2 fruit fly cellular contexts compared by ENCODE assay signal in genomic region chr3L:18771095-18772013, dm6.
TF ChIP-seq lines count a peak whose summit lies in the region.

No protein-coding gene starts in this region.

TF ChIP-seq in whole organism, embryonic, 481 proteins besides CTCF, POLR2A, EP300 and RAD21 (continued from another document and continues in another):
- peak; percentile 87 for TF ChIP-seq CG1832 (GFP tag; optimal IDR thresholded peaks at IDR 0.05; lab: Kevin White, UChicago)
- peak; percentile 2 for TF ChIP-seq yki (optimal IDR thresholded peaks at IDR 0.05; lab: Kevin White, UChicago)
- no peak for TF ChIP-seq CG8388 (GFP tag; optimal IDR thresholded peaks at IDR 0.05; lab: Kevin White, UChicago)
- TF ChIP-seq CG10267 (tag; optimal IDR thresholded peaks at IDR 0.05; lab: Kevin White, UChicago): no peak
- no peak for TF ChIP-seq sob (GFP tag; IDR thresholded peaks at IDR 0.05; lab: Robert Waterston, UW)
- peak; percentile 18 for TF ChIP-seq CG5180 (GFP tag; optimal IDR thresholded peaks at IDR 0.05; lab: Kevin White, UChicago)
- no peak for TF ChIP-seq Chrac-16 (GFP tag; optimal IDR thresholded peaks at IDR 0.05; lab: Kevin White, UChicago)
- TF ChIP-seq pb (GFP tag; optimal IDR thresholded peaks at IDR 0.05; lab: Kevin White, UChicago): no peak
- TF ChIP-seq zen2 (GFP tag; IDR thresholded peaks at IDR 0.05; lab: Robert Waterston, UW; ENCODE audit: partially characterized antibody): peak; percentile 47; the same call in 1 of the 3 replicates
- TF ChIP-seq ERR (GFP tag; optimal IDR thresholded peaks at IDR 0.05; lab: Kevin White, UChicago): no peak
- peak; percentile 31 for TF ChIP-seq CG1603 (tag; optimal IDR thresholded peaks at IDR 0.05; lab: Kevin White, UChicago)
- TF ChIP-seq CG14050 (GFP tag; IDR thresholded peaks at IDR 0.05; lab: Robert Waterston, UW): no peak
- TF ChIP-seq peb (GFP tag; IDR thresholded peaks at IDR 0.05; lab: Robert Waterston, UW): no peak
- peak; percentile 46 for TF ChIP-seq Spps (tag; optimal IDR thresholded peaks at IDR 0.05; lab: Kevin White, UChicago)
- TF ChIP-seq CG10431 (GFP tag; optimal IDR thresholded peaks at IDR 0.05; lab: Kevin White, UChicago): peak; percentile 64
- TF ChIP-seq ash1 (GFP tag; optimal IDR thresholded peaks at IDR 0.05; lab: Kevin White, UChicago): no peak
- TF ChIP-seq D19A (tag; optimal IDR thresholded peaks at IDR 0.05; lab: Kevin White, UChicago): no peak
- TF ChIP-seq CG16815 (GFP tag; optimal IDR thresholded peaks at IDR 0.05; lab: Kevin White, UChicago): no peak
- TF ChIP-seq chinmo (GFP tag; IDR thresholded peaks at IDR 0.05; lab: Robert Waterston, UW; ENCODE audit: partially characterized antibody): peak; percentile 95; the same call in 3 of the 4 replicates
- no peak for TF ChIP-seq CG11093 (GFP tag; IDR thresholded peaks at IDR 0.05; lab: Robert Waterston, UW)
- no peak for TF ChIP-seq CG12236 (GFP tag; optimal IDR thresholded peaks at IDR 0.05; lab: Kevin White, UChicago)
- TF ChIP-seq CG13624 (GFP tag; optimal IDR thresholded peaks at IDR 0.05; lab: Kevin White, UChicago): peak; percentile 8
- peak; percentile 81 for TF ChIP-seq CG4360 (GFP tag; IDR thresholded peaks at IDR 0.05; lab: Robert Waterston, UW)
- no peak for TF ChIP-seq CG10959 (GFP tag; IDR thresholded peaks at IDR 0.05; lab: Robert Waterston, UW)
- TF ChIP-seq CG11504 (tag; optimal IDR thresholded peaks at IDR 0.05; lab: Kevin White, UChicago): no peak
- TF ChIP-seq CG17359 (tag; optimal IDR thresholded peaks at IDR 0.05; lab: Kevin White, UChicago): peak; percentile 37
- no peak for TF ChIP-seq HHEX (GFP tag; optimal IDR thresholded peaks at IDR 0.05; lab: Kevin White, UChicago)
- TF ChIP-seq dmrt11E (tag; optimal IDR thresholded peaks at IDR 0.05; lab: Kevin White, UChicago): peak; percentile 34
- no peak for TF ChIP-seq Atf-2 (GFP tag; optimal IDR thresholded peaks at IDR 0.05; lab: Kevin White, UChicago)
- TF ChIP-seq Awh (GFP tag; IDR thresholded peaks at IDR 0.05; lab: Robert Waterston, UW): peak; percentile 22; the same call in 1 of the 2 replicates
- TF ChIP-seq dpn (GFP tag; optimal IDR thresholded peaks at IDR 0.05; lab: Kevin White, UChicago): no peak
- TF ChIP-seq CG9817 (tag; optimal IDR thresholded peaks at IDR 0.05; lab: Kevin White, UChicago): no peak
- no peak for TF ChIP-seq gcm2 (GFP tag; optimal IDR thresholded peaks at IDR 0.05; lab: Kevin White, UChicago)
- TF ChIP-seq cato (GFP tag; optimal IDR thresholded peaks at IDR 0.05; lab: Kevin White, UChicago; ENCODE audit: borderline replicate concordance): no peak
- TF ChIP-seq CG12769 (tag; optimal IDR thresholded peaks at IDR 0.05; lab: Kevin White, UChicago): peak; percentile 95
- no peak for TF ChIP-seq CG3847 (GFP tag; IDR thresholded peaks at IDR 0.05; lab: Robert Waterston, UW)
- TF ChIP-seq CG10654 (GFP tag; optimal IDR thresholded peaks at IDR 0.05; lab: Kevin White, UChicago): no peak
- TF ChIP-seq CG10462 (GFP tag; optimal IDR thresholded peaks at IDR 0.05; lab: Kevin White, UChicago): no peak
- no peak for TF ChIP-seq gt (GFP tag; IDR thresholded peaks at IDR 0.05; lab: Robert Waterston, UW)
- TF ChIP-seq dysf (GFP tag; IDR thresholded peaks at IDR 0.05; lab: Robert Waterston, UW): no peak
- TF ChIP-seq fd64A (GFP tag; optimal IDR thresholded peaks at IDR 0.05; lab: Kevin White, UChicago): peak; percentile 55
- TF ChIP-seq wek (GFP tag; optimal IDR thresholded peaks at IDR 0.05; lab: Kevin White, UChicago): no peak
- TF ChIP-seq CG8765 (GFP tag; IDR thresholded peaks at IDR 0.05; lab: Robert Waterston, UW): no peak
- TF ChIP-seq Dad (GFP tag; optimal IDR thresholded peaks at IDR 0.05; lab: Kevin White, UChicago): no peak
- no peak for TF ChIP-seq pho (GFP tag; optimal IDR thresholded peaks at IDR 0.05; lab: Kevin White, UChicago)
- no peak for TF ChIP-seq tna (GFP tag; IDR thresholded peaks at IDR 0.05; lab: Robert Waterston, UW; ENCODE audit: partially characterized antibody)
- TF ChIP-seq Meics (GFP tag; optimal IDR thresholded peaks at IDR 0.05; lab: Kevin White, UChicago): no peak
- no peak for TF ChIP-seq zen (tag; optimal IDR thresholded peaks at IDR 0.05; lab: Kevin White, UChicago)
- peak; percentile 50 for TF ChIP-seq salm (tag; optimal IDR thresholded peaks at IDR 0.05; lab: Kevin White, UChicago)
- TF ChIP-seq Sin3A (optimal IDR thresholded peaks at IDR 0.05; lab: Kevin White, UChicago): no peak
- no peak for TF ChIP-seq schlank (tag; optimal IDR thresholded peaks at IDR 0.05; lab: Kevin White, UChicago)
- no peak for TF ChIP-seq seq (GFP tag; IDR thresholded peaks at IDR 0.05; lab: Robert Waterston, UW)
- peak; percentile 63 for TF ChIP-seq sr (GFP tag; IDR thresholded peaks at IDR 0.05; lab: Robert Waterston, UW)
- no peak for TF ChIP-seq phol (tag; optimal IDR thresholded peaks at IDR 0.05; lab: Kevin White, UChicago)
- TF ChIP-seq HLHmδ (GFP tag; optimal IDR thresholded peaks at IDR 0.05; lab: Kevin White, UChicago): peak; percentile 71
- TF ChIP-seq CG9797 (GFP tag; optimal IDR thresholded peaks at IDR 0.05; lab: Kevin White, UChicago): no peak
- no peak for TF ChIP-seq usp (GFP tag; optimal IDR thresholded peaks at IDR 0.05; lab: Kevin White, UChicago)
- TF ChIP-seq toy (GFP tag; IDR thresholded peaks at IDR 0.05; lab: Robert Waterston, UW): no peak
- TF ChIP-seq shn (GFP tag; optimal IDR thresholded peaks at IDR 0.05; lab: Kevin White, UChicago): no peak
- peak; percentile 82 for TF ChIP-seq Aef1 (GFP tag; IDR thresholded peaks at IDR 0.05; lab: Robert Waterston, UW)
- no peak for TF ChIP-seq ro (GFP tag; IDR thresholded peaks at IDR 0.05; lab: Robert Waterston, UW)
- TF ChIP-seq CG17385 (GFP tag; optimal IDR thresholded peaks at IDR 0.05; lab: Kevin White, UChicago): peak; percentile 89
- no peak for TF ChIP-seq Tbp (GFP tag; optimal IDR thresholded peaks at IDR 0.05; lab: Kevin White, UChicago)
- TF ChIP-seq sens (GFP tag; lab: Kevin White, UChicago): peak; percentile 89
- TF ChIP-seq cwo (GFP tag; optimal IDR thresholded peaks at IDR 0.05; lab: Kevin White, UChicago): peak; percentile 24
- no peak for TF ChIP-seq Xbp1 (GFP tag; optimal IDR thresholded peaks at IDR 0.05; lab: Kevin White, UChicago)
- no peak for TF ChIP-seq Bdp1 (GFP tag; optimal IDR thresholded peaks at IDR 0.05; lab: Kevin White, UChicago)
- no peak for TF ChIP-seq h (optimal IDR thresholded peaks at IDR 0.05; lab: Kevin White, UChicago)
- no peak for TF ChIP-seq ems (GFP tag; optimal IDR thresholded peaks at IDR 0.05; lab: Kevin White, UChicago)

TF ChIP-seq in whole organism, prepupa, 60 proteins besides CTCF, POLR2A, EP300 and RAD21 (continued from another document):
- peak; percentile 85 for TF ChIP-seq CG8119 (GFP tag; IDR thresholded peaks at IDR 0.05; lab: Robert Waterston, UW)
- TF ChIP-seq fkh (GFP tag; optimal IDR thresholded peaks at IDR 0.05; lab: Kevin White, UChicago): peak; percentile 84
- TF ChIP-seq vri (GFP tag; optimal IDR thresholded peaks at IDR 0.05; lab: Kevin White, UChicago): peak; percentile 98
- peak; percentile 47 for TF ChIP-seq topi (GFP tag; optimal IDR thresholded peaks at IDR 0.05; lab: Kevin White, UChicago)
- peak; percentile 63 for TF ChIP-seq CG16779 (tag; optimal IDR thresholded peaks at IDR 0.05; lab: Kevin White, UChicago)
- TF ChIP-seq Sox102F (GFP tag; optimal IDR thresholded peaks at IDR 0.05; lab: Kevin White, UChicago): peak; percentile 5
- TF ChIP-seq cyc (GFP tag; optimal IDR thresholded peaks at IDR 0.05; lab: Kevin White, UChicago): peak; percentile 5
